Fruit fly (Drosophila melanogaster): Measurements from ENCODE around the gene CG7110.
A peak's percentile ranks its signal among the peaks of the same experiment; 100 is the strongest.

Gene CG7110

dm6 chr2L:13398614-13399161 lies at the start of gene CG7110, which contains the start of gene CG10859 (continued):
- TF ChIP-seq Sox100B (GFP tag; optimal IDR thresholded peaks at IDR 0.05): peak; percentile 52
- TF ChIP-seq zf30C (GFP tag; optimal IDR thresholded peaks at IDR 0.05): no peak
- TF ChIP-seq CG33213 (GFP tag; optimal IDR thresholded peaks at IDR 0.05): peak; percentile 56
- 0 out of 2 replicates have a peak, but pooled peaks have one; percentile 9 for TF ChIP-seq aop (GFP tag; IDR thresholded peaks at IDR 0.05)
- no peak for TF ChIP-seq ftz-f1 (GFP tag; optimal IDR thresholded peaks at IDR 0.05)
- TF ChIP-seq NfI (GFP tag; optimal IDR thresholded peaks at IDR 0.05): peak; percentile 78
- no peak for TF ChIP-seq NC2α (GFP tag; optimal IDR thresholded peaks at IDR 0.05)
- TF ChIP-seq otp (GFP tag; IDR thresholded peaks at IDR 0.05): no peak
- no peak for TF ChIP-seq CG5245 (GFP tag; optimal IDR thresholded peaks at IDR 0.05)
- TF ChIP-seq dimm (GFP tag; IDR thresholded peaks at IDR 0.05): no peak
- TF ChIP-seq CG1602 (GFP tag; optimal IDR thresholded peaks at IDR 0.05): no peak
- peak; percentile 56 for TF ChIP-seq CG34376 (GFP tag; optimal IDR thresholded peaks at IDR 0.05)
- TF ChIP-seq Scr (GFP tag; IDR thresholded peaks at IDR 0.05; ENCODE audit: partially characterized antibody): no peak
- TF ChIP-seq CG11723 (GFP tag; optimal IDR thresholded peaks at IDR 0.05): peak; percentile 29
- no peak for TF ChIP-seq CG11085 (GFP tag; IDR thresholded peaks at IDR 0.05)
- peak; percentile 91 for TF ChIP-seq Med (GFP tag)
- no peak for TF ChIP-seq CG34224 (GFP tag; IDR thresholded peaks at IDR 0.05; ENCODE audit: partially characterized antibody)
- TF ChIP-seq ken (GFP tag; IDR thresholded peaks at IDR 0.05): no peak
- peak; percentile 46 for TF ChIP-seq ash1 (GFP tag; optimal IDR thresholded peaks at IDR 0.05)
- peak; percentile 45 for TF ChIP-seq gsb-n (tag; optimal IDR thresholded peaks at IDR 0.05)
- peak; percentile 33 for TF ChIP-seq CG15601 (tag; optimal IDR thresholded peaks at IDR 0.05)
- no peak for TF ChIP-seq fd64A (GFP tag; optimal IDR thresholded peaks at IDR 0.05)
- no peak for TF ChIP-seq CG32767 (GFP tag; IDR thresholded peaks at IDR 0.05)
- TF ChIP-seq Vsx1 (GFP tag; optimal IDR thresholded peaks at IDR 0.05): peak; percentile 50
- no peak for TF ChIP-seq CG4360 (GFP tag; IDR thresholded peaks at IDR 0.05)
- no peak for TF ChIP-seq Ptx1 (GFP tag; IDR thresholded peaks at IDR 0.05)
- TF ChIP-seq Usf (GFP tag; optimal IDR thresholded peaks at IDR 0.05): no peak
- no peak for TF ChIP-seq CG14441 (GFP tag; IDR thresholded peaks at IDR 0.05)
- TF ChIP-seq trh (GFP tag; optimal IDR thresholded peaks at IDR 0.05): no peak
- peak; percentile 53 for TF ChIP-seq CG6683 (GFP tag; optimal IDR thresholded peaks at IDR 0.05)
- no peak for TF ChIP-seq Deaf1 (tag; optimal IDR thresholded peaks at IDR 0.05)
- peak; percentile 85 for TF ChIP-seq pzg (GFP tag; optimal IDR thresholded peaks at IDR 0.05)
- no peak for TF ChIP-seq z (GFP tag; IDR thresholded peaks at IDR 0.05)
- TF ChIP-seq CG3407 (GFP tag; optimal IDR thresholded peaks at IDR 0.05): no peak
- peak; percentile 56 for TF ChIP-seq CG1233 (GFP tag; optimal IDR thresholded peaks at IDR 0.05)
- peak; percentile 88 for TF ChIP-seq ci (GFP tag; IDR thresholded peaks at IDR 0.05)
- peak; percentile 59 for TF ChIP-seq unpg (GFP tag; optimal IDR thresholded peaks at IDR 0.05)
- no peak for TF ChIP-seq CG13123 (GFP tag; optimal IDR thresholded peaks at IDR 0.05)
- TF ChIP-seq Poxn (GFP tag; IDR thresholded peaks at IDR 0.05): no peak
- no peak for TF ChIP-seq Mrtf (GFP tag; IDR thresholded peaks at IDR 0.05)
- TF ChIP-seq usp (GFP tag; optimal IDR thresholded peaks at IDR 0.05): no peak
- TF ChIP-seq gro (GFP tag; optimal IDR thresholded peaks at IDR 0.05): peak; percentile 21
- no peak for TF ChIP-seq CG1647 (GFP tag; optimal IDR thresholded peaks at IDR 0.05)
- peak; percentile 12 for TF ChIP-seq Nf-YC (tag; optimal IDR thresholded peaks at IDR 0.05)
- no peak for TF ChIP-seq Chrac-16 (GFP tag; optimal IDR thresholded peaks at IDR 0.05)
- no peak for TF ChIP-seq az2 (GFP tag; optimal IDR thresholded peaks at IDR 0.05)
- TF ChIP-seq nmo (GFP tag; optimal IDR thresholded peaks at IDR 0.05): peak; percentile 51
- TF ChIP-seq Meics (GFP tag; optimal IDR thresholded peaks at IDR 0.05): peak; percentile 79
- no peak for TF ChIP-seq inv (GFP tag; IDR thresholded peaks at IDR 0.05; ENCODE audit: partially characterized antibody)
- no peak for TF ChIP-seq CG12155 (GFP tag; optimal IDR thresholded peaks at IDR 0.05)
- TF ChIP-seq CG17568 (GFP tag; optimal IDR thresholded peaks at IDR 0.05): peak; percentile 51
